Worm (Caenorhabditis elegans) whole organism, young adult: ENCODE measurements around the gene rfc-3.

Source experiments
- B0019.2 ChIP-seq: fragments of 200-800 bp; sonication (Bioruptor generic); conservative IDR thresholded peaks from 2 replicates; pipeline ENCODE4 v1.3.6; 2022; ENCODE audit warnings: missing genetic modification reagents, missing genetic modification characterization, missing compliant biosample characterization
- F33H1.4 ChIP-seq: fragments of 200-800 bp; sonication (Bioruptor generic); IDR thresholded peaks from 2 replicates; pipeline ENCODE4 v1.3.6; 2022; ENCODE audit warnings: missing genetic modification reagents, missing genetic modification characterization, missing compliant biosample characterization
- F52B5.7 ChIP-seq: sonication (generic microtip); optimal IDR thresholded peaks from 2 replicates; lab custom pipeline; 2016; ENCODE audit warnings: mild to moderate bottlenecking, missing genetic modification characterization, missing compliant biosample characterization
- bed-1 ChIP-seq: fragments of 200-800 bp; sonication (Bioruptor generic); IDR thresholded peaks from 2 replicates; pipeline ENCODE4 v1.3.6; 2022; ENCODE audit warnings: missing genetic modification reagents, missing genetic modification characterization, missing compliant biosample characterization
- cebp-2 ChIP-seq: fragments of 200-800 bp; sonication (Bioruptor generic); IDR thresholded peaks from 2 replicates; pipeline ENCODE4 v1.3.6; 2022; ENCODE audit warnings: missing genetic modification characterization, missing compliant biosample characterization
- ceh-91 ChIP-seq: fragments of 200-800 bp; sonication (Bioruptor generic); IDR thresholded peaks from 2 replicates; pipeline ENCODE4 v1.3.6; 2022; ENCODE audit warnings: missing genetic modification reagents, missing genetic modification characterization, missing compliant biosample characterization
- hlh-26 ChIP-seq: fragments of 200-800 bp; sonication (Bioruptor generic); conservative IDR thresholded peaks from 2 replicates; pipeline ENCODE4 v1.3.6; 2022; ENCODE audit warnings: missing genetic modification reagents, missing genetic modification characterization, missing compliant biosample characterization
- somi-1 ChIP-seq: fragments of 200-800 bp; sonication (Bioruptor generic); optimal IDR thresholded peaks from 2 replicates; lab custom pipeline; 2018; ENCODE audit warnings: mild to moderate bottlenecking, missing genetic modification characterization, missing compliant biosample characterization

rfc-3 gene

DNA sequence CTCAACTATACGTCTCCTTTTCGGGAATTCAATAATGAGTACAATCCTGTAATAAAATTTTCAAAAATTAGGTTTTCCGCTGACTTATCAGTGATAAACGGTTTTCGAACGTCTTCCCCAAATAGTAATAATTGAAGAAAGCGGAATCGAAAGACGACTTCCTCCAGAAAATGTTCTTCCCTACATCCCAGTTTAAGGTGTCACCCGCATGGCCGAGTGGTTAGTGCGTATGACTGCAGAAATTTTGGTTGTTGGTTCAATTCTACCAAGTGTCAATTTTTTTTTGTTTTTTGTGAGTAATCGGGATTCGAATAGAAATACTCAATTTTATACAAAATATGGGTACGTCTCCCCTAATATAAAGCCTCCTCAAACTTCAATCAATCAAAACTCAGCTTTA lies 45.2 kb downstream of the rfc-3 start (continued):
- peak; percentile 92 for TF ChIP-seq cebp-2 (GFP tag; lab: Robert Waterston, UW)

ce11 chrIV:13142254-13142653 lies 46.7 kb downstream of the rfc-3 start, which contains the start of gene spe-43:
TSS of gene spe-43 (minus strand) at chrIV:13142354.
- TF ChIP-seq B0019.2 (GFP tag; lab: Robert Waterston, UW), result no peak
- TF ChIP-seq cebp-2 (GFP tag; lab: Robert Waterston, UW), result no peak
- no peak for TF ChIP-seq bed-1 (GFP tag; lab: Robert Waterston, UW)
- no peak for TF ChIP-seq F52B5.7 (tag; lab: Kevin White, UChicago)
- no peak for TF ChIP-seq F33H1.4 (GFP tag; lab: Robert Waterston, UW)
- TF ChIP-seq somi-1 (GFP tag; lab: Kevin White, UChicago), result no peak
- no peak for TF ChIP-seq hlh-26 (GFP tag; lab: Robert Waterston, UW)
- no peak for TF ChIP-seq ceh-91
